Fruit fly (Drosophila melanogaster) whole organism, embryonic: Measurements from ENCODE around the gene N.

ENCODE experiments used
- CG4730 ChIP-seq: fragments of 200-800 bp; sonication (Bioruptor generic); IDR thresholded peaks from 2 replicates; pipeline ENCODE4 v1.3.6; 2022; ENCODE audit warnings: missing biosample characterization, missing genetic modification characterization
- CG8281 ChIP-seq: fragments of 200-800 bp; sonication (Bioruptor generic); optimal IDR thresholded peaks from 2 replicates; lab custom pipeline; 2018; ENCODE audit warnings: missing biosample characterization, mild to moderate bottlenecking, missing genetic modification characterization, moderate library complexity
- Poxn ChIP-seq: fragments of 200-800 bp; sonication (Bioruptor generic); IDR thresholded peaks from 2 replicates; pipeline ENCODE4 v1.3.6; 2022; ENCODE audit warnings: missing biosample characterization, missing genetic modification characterization
- cas ChIP-seq: fragments of 200-800 bp; sonication (Bioruptor generic); IDR thresholded peaks from 2 replicates; pipeline ENCODE4 v1.3.6; 2022; ENCODE audit warnings: missing biosample characterization, missing genetic modification characterization

DNA sequence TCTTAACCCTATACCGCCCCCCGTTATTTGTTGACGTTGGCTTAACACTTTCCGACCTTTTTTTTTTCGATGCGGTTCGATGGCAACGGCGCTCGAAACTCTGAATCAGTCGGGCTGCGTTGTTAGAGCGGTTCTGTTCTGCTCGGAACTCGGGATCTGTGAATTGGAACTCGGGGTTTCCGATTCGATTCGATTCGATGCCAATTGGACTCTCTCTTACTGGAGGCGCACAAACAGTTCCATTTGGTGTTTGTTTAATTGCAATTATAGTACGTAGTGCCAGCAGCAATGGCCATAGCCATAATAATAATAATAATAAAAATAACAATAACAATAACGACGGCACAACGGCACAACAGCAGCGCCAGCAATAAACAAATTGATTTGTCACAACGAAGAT is 52.9 kb downstream of the N start:
- TF ChIP-seq CG8281 (tag; lab: Kevin White, UChicago), result no peak
- no peak for TF ChIP-seq Poxn (GFP tag; lab: Robert Waterston, UW)
- TF ChIP-seq cas, result no peak
- TF ChIP-seq CG4730, result no peak
